Worm (Caenorhabditis elegans) whole organism, L4/young adult: ENCODE results near the gene bgnt-1.4.

Experiments used
- W03F9.2 ChIP-seq: fragments of 150-350 bp; optimal IDR thresholded peaks from 2 replicates; lab custom pipeline; 2014; ENCODE audit warnings: missing biosample characterization, missing genetic modification characterization
- dao-5 ChIP-seq: sonication (generic microtip); optimal IDR thresholded peaks from 2 replicates; lab custom pipeline; 2016; ENCODE audit warnings: missing genotype, missing genetic modification characterization, moderate library complexity, missing compliant biosample characterization
- him-1 ChIP-seq: sonication (generic microtip); optimal IDR thresholded peaks from 2 replicates; lab custom pipeline; 2016; ENCODE audit warnings: missing genotype, missing genetic modification reagents, missing genetic modification characterization, missing compliant biosample characterization

Gene bgnt-1.4

ce11 chrV:4787836-4788235 lies 27.1 kb downstream of the bgnt-1.4 start:
- TF ChIP-seq W03F9.2 (tag; lab: Kevin White, UChicago) (no peak), him-1 (tag; lab: Kevin White, UChicago) (no peak), dao-5 (tag; lab: Kevin White, UChicago) (no peak)

DNA sequence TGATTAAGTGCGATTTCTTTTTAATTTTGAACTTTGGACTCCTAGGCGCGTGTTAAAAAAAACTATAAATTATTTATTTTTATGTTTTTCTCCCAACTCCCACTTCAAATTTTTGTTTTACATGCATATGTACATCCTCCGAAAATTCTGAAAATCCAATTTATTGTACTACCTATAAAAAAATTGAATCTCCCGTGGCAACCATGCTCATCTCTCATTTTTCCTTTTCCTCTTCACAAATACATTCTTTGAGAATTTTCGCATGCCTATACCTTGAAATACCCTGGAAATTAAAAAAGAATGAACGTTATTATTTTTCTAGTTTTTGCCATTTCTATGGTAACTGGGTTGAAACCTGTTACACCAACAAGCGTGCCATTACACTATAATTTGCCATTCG lies 28.0 kb downstream of the bgnt-1.4 start, which contains the start of gene R02F11.10:
Gene R02F11.10, plus strand, starts transcription at position 301 of the 400 bp plus-strand sequence.
- TF ChIP-seq him-1 (tag; lab: Kevin White, UChicago), result no peak
- TF ChIP-seq W03F9.2 (tag; lab: Kevin White, UChicago), result no peak
- no peak for TF ChIP-seq dao-5 (tag; lab: Kevin White, UChicago)

ce11 chrV:4790368-4790767 lies 29.6 kb downstream of the bgnt-1.4 start, which contains the start of gene R02F11.12:
Gene R02F11.12 (plus strand): TSS chrV:4790668.
- TF ChIP-seq him-1 (tag; lab: Kevin White, UChicago) (no peak), dao-5 (tag; lab: Kevin White, UChicago) (no peak), W03F9.2 (tag; lab: Kevin White, UChicago) (no peak)

DNA sequence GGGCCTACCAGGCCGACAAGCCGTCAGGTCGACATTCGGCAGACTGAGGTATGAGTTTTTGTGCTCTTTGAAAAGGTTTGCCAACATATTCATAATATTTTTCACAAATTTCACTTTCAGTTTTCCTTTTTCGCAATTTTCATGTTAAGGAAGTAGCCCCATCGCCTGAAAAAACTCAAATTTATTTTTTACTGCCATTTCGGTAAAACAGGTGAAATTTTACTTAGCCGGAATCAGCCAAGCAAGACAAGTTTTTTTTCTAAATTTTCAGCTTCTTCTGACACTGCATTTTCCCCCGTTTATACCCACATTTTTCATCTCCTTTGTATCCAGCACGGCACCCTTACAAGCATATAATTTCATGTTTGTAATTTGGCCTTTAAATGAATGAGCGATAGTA lies 30.8 kb downstream of the bgnt-1.4 start, which contains the start of gene R02F11.11:
Gene R02F11.11, plus strand, starts transcription at position 301 of the 400 bp plus-strand sequence.
- TF ChIP-seq him-1 (tag; lab: Kevin White, UChicago) (no peak), W03F9.2 (tag; lab: Kevin White, UChicago) (no peak), dao-5 (tag; lab: Kevin White, UChicago) (no peak)

ce11 chrV:4794308-4794707 lies 33.5 kb downstream of the bgnt-1.4 start, which contains the start of gene R02F11.2:
Gene R02F11.2 (plus strand): TSS chrV:4794599.
- TF ChIP-seq dao-5 (tag; lab: Kevin White, UChicago) (no peak), him-1 (tag; lab: Kevin White, UChicago) (no peak), W03F9.2 (tag; lab: Kevin White, UChicago) (no peak)

ce11 chrV:4800794-4801193 lies 40.0 kb downstream of the bgnt-1.4 start, which contains the start of gene R02F11.1:
Gene R02F11.1 (plus strand): TSS chrV:4801094.
- TF ChIP-seq W03F9.2 (tag; lab: Kevin White, UChicago) (no peak), dao-5 (tag; lab: Kevin White, UChicago) (no peak), him-1 (tag; lab: Kevin White, UChicago) (no peak)

DNA sequence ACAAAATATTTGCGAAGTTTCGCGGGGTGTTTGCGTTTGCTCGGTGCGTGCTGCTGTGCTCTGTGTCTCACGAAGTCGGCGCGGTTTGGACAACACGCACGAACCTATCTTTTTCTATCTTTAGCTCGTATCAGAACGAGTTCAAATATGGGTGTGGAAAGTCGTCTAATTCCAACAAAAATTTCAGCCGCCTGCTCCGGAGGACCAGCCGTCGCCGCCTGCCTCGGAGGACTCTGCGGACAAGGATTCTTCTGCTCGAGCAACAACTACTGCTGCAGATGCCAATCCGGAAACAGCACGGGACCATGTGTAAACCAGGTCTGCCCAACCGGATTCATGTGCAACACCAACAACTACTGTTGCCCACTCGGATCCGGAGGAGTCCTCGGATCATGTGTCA lies 41.2 kb downstream of the bgnt-1.4 start:
- TF ChIP-seq W03F9.2 (tag; lab: Kevin White, UChicago) (no peak), him-1 (tag; lab: Kevin White, UChicago) (no peak), dao-5 (tag; lab: Kevin White, UChicago) (no peak)

- no peak for TF ChIP-seq W03F9.2 (tag; lab: Kevin White, UChicago)
- TF ChIP-seq him-1 (tag; lab: Kevin White, UChicago), result no peak
- no peak for TF ChIP-seq dao-5 (tag; lab: Kevin White, UChicago)
Measured at ce11 chrV:4805847-4806246, 45.1 kb downstream of the bgnt-1.4 start, which contains the start of gene R02F11.3. Gene R02F11.3 (minus strand): TSS chrV:4805947.

DNA sequence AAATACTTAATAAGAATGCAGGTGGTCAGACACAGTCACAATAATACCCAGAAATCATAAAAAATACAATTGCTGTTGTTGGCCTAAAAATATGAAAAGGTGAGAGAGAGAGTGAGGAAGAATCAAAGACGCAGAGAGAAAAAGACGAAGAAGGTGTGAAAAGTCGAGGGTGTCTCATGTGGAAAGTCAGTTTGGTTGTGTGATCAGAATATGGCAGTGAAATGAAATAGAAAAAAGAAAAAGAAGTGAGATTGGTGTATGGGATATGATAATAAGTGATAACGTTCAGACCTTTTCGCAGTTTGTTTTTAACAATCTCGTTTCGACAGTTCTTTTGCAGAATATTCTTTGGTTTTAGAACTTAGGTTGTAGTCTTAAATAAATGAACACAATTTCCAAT lies 46.1 kb downstream of the bgnt-1.4 start:
- no peak for TF ChIP-seq W03F9.2 (tag; lab: Kevin White, UChicago)
- no peak for TF ChIP-seq him-1 (tag; lab: Kevin White, UChicago)
- no peak for TF ChIP-seq dao-5 (tag; lab: Kevin White, UChicago)

- TF ChIP-seq W03F9.2 (tag; lab: Kevin White, UChicago) (no peak), him-1 (tag; lab: Kevin White, UChicago) (no peak), dao-5 (tag; lab: Kevin White, UChicago) (no peak)
Measured at ce11 chrV:4810653-4811052, 49.9 kb downstream of the bgnt-1.4 start.
